Fruit fly (Drosophila melanogaster) whole organism: ENCODE results near the gene Npc2e.

Source experiments
- pan ChIP-seq: fragments of >200 bp; optimal IDR thresholded peaks from 2 replicates; lab custom pipeline; 2017
- psq ChIP-seq: fragments of >200 bp; optimal IDR thresholded peaks from 2 replicates; lab custom pipeline; 2017
- usp ChIP-seq: fragments of >200 bp; optimal IDR thresholded peaks from 2 replicates; lab custom pipeline; 2017; ENCODE audit warnings: missing biosample characterization, missing genetic modification characterization, mixed read lengths

DNA sequence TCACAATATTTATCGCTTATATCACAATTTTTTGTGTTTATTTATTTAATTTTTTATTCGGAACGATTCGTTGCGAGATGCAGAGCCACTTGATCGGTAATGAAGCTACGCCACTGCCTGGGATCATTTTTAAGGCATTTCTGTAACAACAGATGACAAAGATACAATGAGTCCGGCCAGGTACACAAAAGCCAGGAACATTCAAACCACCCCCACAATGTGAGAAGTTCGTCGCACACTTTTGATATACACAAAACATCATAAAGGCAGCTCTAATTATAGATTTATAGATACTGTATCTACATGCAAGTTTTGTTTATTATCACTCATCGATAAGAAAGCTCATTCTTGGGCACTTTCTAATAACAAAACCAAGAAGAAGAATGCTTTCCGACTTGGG, 28.1 kb upstream of the Npc2e start, which contains the start of gene CG31407:
- no peak for TF ChIP-seq usp (GFP tag; lab: Kevin White, UChicago)
- TF ChIP-seq psq: no peak
- no peak for TF ChIP-seq pan
